Worm (Caenorhabditis elegans) whole organism, L4 larva: ENCODE data around the gene C47D12.5.

ENCODE experiments used
- D1046.2 ChIP-seq: fragments of 200-800 bp; sonication (Bioruptor generic); IDR thresholded peaks from 2 replicates; pipeline ENCODE4 v1.3.6; 2022; ENCODE audit warnings: missing genetic modification characterization, missing compliant biosample characterization
- F37D6.2 ChIP-seq: sonication (generic microtip); optimal IDR thresholded peaks from 2 replicates; lab custom pipeline; 2016; ENCODE audit warnings: mild to moderate bottlenecking, missing genetic modification characterization, missing compliant biosample characterization
- aha-1 ChIP-seq: fragments of 150-350 bp; peaks from one replicate; lab custom pipeline; 2014; ENCODE audit warnings: missing biosample characterization, missing genetic modification characterization
- ama-1 ChIP-seq: fragments of 150-350 bp; optimal IDR thresholded peaks from 2 replicates; lab custom pipeline; 2014; ENCODE audit warnings: inconsistent platforms, mixed read lengths
- ceh-20 ChIP-seq: fragments of 200-800 bp; sonication (Bioruptor generic); IDR thresholded peaks from 2 replicates; pipeline ENCODE4 v1.3.6; 2022; ENCODE audit warnings: missing genetic modification reagents, missing genetic modification characterization, missing compliant biosample characterization
- ceh-28 ChIP-seq: fragments of 150-350 bp; optimal IDR thresholded peaks from 2 replicates; lab custom pipeline; 2014; ENCODE audit warnings: missing biosample characterization, missing genetic modification reagents, missing genetic modification characterization
- ceh-32 ChIP-seq: sonication (generic microtip); optimal IDR thresholded peaks from 2 replicates; lab custom pipeline; 2016; ENCODE audit warnings: mild to moderate bottlenecking, missing genetic modification characterization, missing compliant biosample characterization; ENCODE audit not compliant: poor library complexity
- ceh-82 ChIP-seq: sonication (generic microtip); optimal IDR thresholded peaks from 2 replicates; lab custom pipeline; 2017; ENCODE audit warnings: missing biosample characterization, missing genetic modification characterization
- daf-8 ChIP-seq: fragments of 200-800 bp; sonication (Bioruptor generic); IDR thresholded peaks from 2 replicates; pipeline ENCODE4 v1.3.6; 2022; ENCODE audit warnings: missing genetic modification characterization, missing compliant biosample characterization
- duxl-1 ChIP-seq: sonication (generic microtip); optimal IDR thresholded peaks from 2 replicates; lab custom pipeline; 2016; ENCODE audit warnings: mild to moderate bottlenecking, missing genetic modification characterization, moderate library complexity, missing compliant biosample characterization; ENCODE audit not compliant: poor library complexity
- egl-27 ChIP-seq: sonication (generic microtip); optimal IDR thresholded peaks from 3 replicates; lab custom pipeline; 2017; ENCODE audit warnings: missing biosample characterization, missing genetic modification reagents, missing genetic modification characterization
- egl-43 ChIP-seq: fragments of 200-800 bp; sonication (Bioruptor generic); IDR thresholded peaks from 2 replicates; pipeline ENCODE4 v1.3.6; 2022; ENCODE audit warnings: missing genetic modification reagents, missing genetic modification characterization, missing compliant biosample characterization
- fos-1 ChIP-seq: fragments of 150-350 bp; optimal IDR thresholded peaks from 2 replicates; lab custom pipeline; 2014; ENCODE audit warnings: missing biosample characterization, missing genetic modification characterization
- gei-8 ChIP-seq: fragments of 200-800 bp; sonication (Bioruptor generic); optimal IDR thresholded peaks from 2 replicates; lab custom pipeline; 2018; ENCODE audit warnings: mild to moderate bottlenecking, missing genetic modification characterization, missing compliant biosample characterization
- hif-1 ChIP-seq, 2 experiments: sonication (generic microtip); optimal IDR thresholded peaks; 2 replicates each; lab custom pipeline; 2016 to 2017; ENCODE audit warnings: missing compliant biosample characterization in 2 of 2, missing genetic modification characterization in 2 of 2, missing genetic modification reagents in 2 of 2, missing genotype in 2 of 2, mild to moderate bottlenecking in 1 of 2
- hlh-11 ChIP-seq: fragments of 200-800 bp; sonication (Bioruptor generic); optimal IDR thresholded peaks from 2 replicates; lab custom pipeline; 2018; ENCODE audit warnings: mild to moderate bottlenecking, missing genetic modification characterization, missing compliant biosample characterization
- hlh-30 ChIP-seq: sonication (generic microtip); optimal IDR thresholded peaks from 2 replicates; lab custom pipeline; 2017; ENCODE audit warnings: antibody characterized with exemption, mild to moderate bottlenecking, missing genetic modification characterization, missing compliant biosample characterization; ENCODE audit not compliant: insufficient read depth
- hmg-1.1 ChIP-seq: fragments of 200-800 bp; sonication (Bioruptor generic); IDR thresholded peaks from 2 replicates; pipeline ENCODE4 v1.3.6; 2022; ENCODE audit warnings: missing genetic modification reagents, missing genetic modification characterization, missing compliant biosample characterization
- lin-13 ChIP-seq: fragments of 150-350 bp; optimal IDR thresholded peaks from 2 replicates; lab custom pipeline; 2014; ENCODE audit warnings: missing biosample characterization, missing genetic modification reagents, missing genetic modification characterization
- lsy-2 ChIP-seq, 2 experiments: fragments of 150-350 bp in 1 of 2; sonication (generic microtip) in 1 of 2; optimal IDR thresholded peaks; 2 replicates each; lab custom pipeline; 2014 to 2017; ENCODE audit warnings: missing biosample characterization in 2 of 2, missing genetic modification characterization in 2 of 2
- mdl-1 ChIP-seq, 2 experiments: fragments of 150-350 bp in 1 of 2; sonication (generic microtip) in 1 of 2; optimal IDR thresholded peaks; 2 replicates each; lab custom pipeline; 2014 to 2017; ENCODE audit warnings: missing biosample characterization in 2 of 2, missing genetic modification characterization in 2 of 2
- mxl-3 ChIP-seq: fragments of 200-800 bp; sonication (Bioruptor generic); optimal IDR thresholded peaks from 2 replicates; lab custom pipeline; 2018; ENCODE audit warnings: mild to moderate bottlenecking, missing genetic modification characterization, missing compliant biosample characterization
- nhr-11 ChIP-seq: fragments of 150-350 bp; optimal IDR thresholded peaks from 2 replicates; lab custom pipeline; 2014; ENCODE audit warnings: missing biosample characterization, missing genetic modification characterization
- nhr-111 ChIP-seq: fragments of 200-800 bp; sonication (Bioruptor generic); optimal IDR thresholded peaks from 2 replicates; lab custom pipeline; 2018; ENCODE audit warnings: mild to moderate bottlenecking, missing genetic modification characterization, missing compliant biosample characterization
- nhr-28 ChIP-seq: fragments of 150-350 bp; optimal IDR thresholded peaks from 2 replicates; lab custom pipeline; 2014; ENCODE audit warnings: missing biosample characterization, missing genetic modification characterization
- nhr-42 ChIP-seq: fragments of 200-800 bp; sonication (Bioruptor generic); IDR thresholded peaks from 2 replicates; pipeline ENCODE4 v1.3.6; 2022; ENCODE audit warnings: missing genetic modification characterization, missing compliant biosample characterization
- nhr-48 ChIP-seq: sonication (generic microtip); optimal IDR thresholded peaks from 2 replicates; lab custom pipeline; 2016; ENCODE audit warnings: mild to moderate bottlenecking, missing genetic modification characterization, missing compliant biosample characterization
- sdz-12 ChIP-seq: fragments of 200-800 bp; sonication (Bioruptor generic); optimal IDR thresholded peaks from 2 replicates; lab custom pipeline; 2018; ENCODE audit warnings: mild to moderate bottlenecking, missing genetic modification characterization, missing compliant biosample characterization
- skn-1 ChIP-seq: fragments of 150-350 bp; optimal IDR thresholded peaks from 2 replicates; lab custom pipeline; 2014; ENCODE audit warnings: missing biosample characterization, missing genetic modification characterization
- snpc-1.2 ChIP-seq: fragments of 200-800 bp; sonication (Bioruptor generic); IDR thresholded peaks from 2 replicates; pipeline ENCODE4 v1.3.6; 2022; ENCODE audit warnings: missing genetic modification reagents, missing genetic modification characterization, missing compliant biosample characterization
- snpc-4 ChIP-seq: fragments of 150-350 bp; optimal IDR thresholded peaks from 2 replicates; lab custom pipeline; 2014; ENCODE audit warnings: missing biosample characterization, missing genetic modification characterization
- spr-3 ChIP-seq: fragments of 200-800 bp; sonication (Bioruptor generic); optimal IDR thresholded peaks from 2 replicates; lab custom pipeline; 2018; ENCODE audit warnings: mild to moderate bottlenecking, missing genetic modification characterization, missing compliant biosample characterization
- tra-1 ChIP-seq: fragments of 200-800 bp; sonication (Bioruptor generic); IDR thresholded peaks from 2 replicates; pipeline ENCODE4 v1.3.6; 2022; ENCODE audit warnings: missing genetic modification reagents, missing genetic modification characterization, missing compliant biosample characterization
- unc-130 ChIP-seq: sonication (generic microtip); optimal IDR thresholded peaks from 2 replicates; lab custom pipeline; 2016; ENCODE audit warnings: missing genetic modification reagents, missing genetic modification characterization, missing compliant biosample characterization
- unc-62 ChIP-seq, 3 experiments: fragments of 150-350 bp in 1 of 3; sonication (generic microtip); optimal IDR thresholded peaks in 2 of 3; peaks in 1 of 3; 1 replicate in 1 of 3; 2 replicates in 2 of 3; lab custom pipeline; 2014 to 2017; ENCODE audit warnings: missing biosample characterization in 3 of 3, missing genetic modification characterization in 3 of 3, missing genetic modification reagents in 3 of 3, missing genotype in 1 of 3
- zag-1 ChIP-seq: fragments of 150-350 bp; optimal IDR thresholded peaks from 2 replicates; lab custom pipeline; 2014; ENCODE audit warnings: missing biosample characterization, missing genetic modification characterization

The C47D12.5 gene

ce11 chrII:11645383-11645782 is 39.7 kb downstream of the C47D12.5 start (continued):
- TF ChIP-seq egl-27 (no peak), egl-43 (GFP tag; lab: Robert Waterston, UW) (no peak), daf-8 (GFP tag; lab: Robert Waterston, UW) (no peak), hlh-11 (tag; lab: Kevin White, UChicago) (peak; percentile 16), snpc-4 (tag; lab: Kevin White, UChicago) (no peak), ceh-32 (tag; lab: Kevin White, UChicago) (no peak), nhr-42 (GFP tag; lab: Robert Waterston, UW) (no peak)

DNA sequence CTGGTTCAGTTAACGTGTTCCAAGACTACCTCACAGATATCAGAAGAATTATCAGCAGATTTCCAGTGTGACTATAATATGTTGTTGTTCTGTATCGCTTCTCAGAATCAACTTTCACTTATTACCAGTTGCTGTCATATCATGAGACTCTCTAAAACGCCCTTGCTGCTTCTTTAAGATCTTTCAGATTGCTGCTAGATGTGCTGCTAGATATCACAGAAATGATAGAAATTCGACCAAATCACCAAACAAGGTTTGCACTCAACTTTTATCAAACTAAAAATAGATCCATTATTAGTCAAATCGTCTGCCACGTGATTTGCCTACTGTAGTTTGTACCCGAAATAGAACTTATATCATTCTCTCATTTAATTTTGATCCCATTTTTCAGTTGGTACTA is 40.5 kb downstream of the C47D12.5 start:
- TF ChIP-seq unc-62 (GFP tag; optimal IDR thresholded peaks at IDR 0.05 in 1 of 2; lab: Kevin White, UChicago) (peak in 1 of 2 experiments; percentile 77), unc-62 (tag; optimal IDR thresholded peaks at IDR 0.05; lab: Kevin White, UChicago) (no peak), hlh-30 (peak; percentile 6), ceh-28 (tag; lab: Kevin White, UChicago) (no peak), mdl-1 (tag; optimal IDR thresholded peaks at IDR 0.05; lab: Kevin White, UChicago) (peak in 1 of 2 experiments; percentile 1), snpc-1.2 (no peak)
- TF ChIP-seq, all 104 proteins: peak for 3

ce11 chrII:11642736-11643135 is 42.3 kb downstream of the C47D12.5 start:
- no peak for TF ChIP-seq D1046.2 (GFP tag; lab: Robert Waterston, UW)
- no peak for TF ChIP-seq daf-8 (GFP tag; lab: Robert Waterston, UW)
- no peak for TF ChIP-seq sdz-12
- no peak for TF ChIP-seq F37D6.2
- no peak for TF ChIP-seq duxl-1
- no peak for TF ChIP-seq unc-130 (GFP tag; lab: Kevin White, UChicago)
- TF ChIP-seq ama-1 (lab: Kevin White, UChicago): no peak
- no peak for TF ChIP-seq gei-8
- TF ChIP-seq skn-1 (tag; lab: Kevin White, UChicago): no peak
- TF ChIP-seq hif-1 (tag; optimal IDR thresholded peaks at IDR 0.05; lab: Kevin White, UChicago): no peak
- TF ChIP-seq nhr-11 (tag; lab: Kevin White, UChicago): no peak
- TF ChIP-seq ceh-82 (tag; lab: Kevin White, UChicago): no peak
- TF ChIP-seq ceh-20 (GFP tag; lab: Robert Waterston, UW): no peak
- no peak for TF ChIP-seq lin-13 (GFP tag; lab: Kevin White, UChicago)
- TF ChIP-seq hmg-1.1 (GFP tag; lab: Robert Waterston, UW): no peak

DNA sequence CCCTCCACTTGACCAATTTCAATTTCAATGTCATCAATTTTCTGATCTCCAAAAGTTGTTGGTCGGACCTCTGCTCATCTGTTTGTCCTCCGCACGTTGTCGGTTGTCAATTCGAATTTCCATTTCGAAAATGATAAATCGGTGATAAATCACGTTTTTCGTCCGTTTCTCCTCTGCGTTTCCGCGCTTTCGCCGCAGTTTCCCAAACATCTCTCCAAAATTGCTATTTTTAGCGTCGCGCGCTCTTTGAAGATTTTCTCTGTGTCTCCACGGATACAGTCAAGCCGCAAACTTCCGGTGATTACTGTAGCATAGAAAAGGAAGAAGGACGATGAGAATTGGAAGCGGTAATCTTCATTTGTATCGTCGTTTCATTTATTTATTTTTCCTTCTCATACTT is 43.1 kb downstream of the C47D12.5 start:
- TF ChIP-seq nhr-28 (tag; lab: Kevin White, UChicago): peak; percentile 59
- TF ChIP-seq unc-62 (GFP tag; optimal IDR thresholded peaks at IDR 0.05 in 1 of 2; lab: Kevin White, UChicago): peak in 1 of 2 experiments; percentile 27
- TF ChIP-seq unc-62 (tag; optimal IDR thresholded peaks at IDR 0.05; lab: Kevin White, UChicago): no peak
- TF ChIP-seq fos-1: no peak
- peak in 1 of 2 experiments; percentile 16 for TF ChIP-seq lsy-2 (tag; optimal IDR thresholded peaks at IDR 0.05; lab: Kevin White, UChicago)
- peak; percentile 53 for TF ChIP-seq mxl-3 (GFP tag; lab: Kevin White, UChicago)
- TF ChIP-seq gei-8: peak; percentile 16
- no peak for TF ChIP-seq nhr-111 (GFP tag; lab: Kevin White, UChicago)
- TF ChIP-seq nhr-48 (tag; lab: Kevin White, UChicago): peak; percentile 25
- TF ChIP-seq hlh-11 (tag; lab: Kevin White, UChicago): peak; percentile 66
- TF ChIP-seq mdl-1 (tag; optimal IDR thresholded peaks at IDR 0.05; lab: Kevin White, UChicago): peak in 1 of 2 experiments; percentile 62
- peak; percentile 5 for TF ChIP-seq hlh-30
- TF ChIP-seq zag-1 (tag; lab: Kevin White, UChicago): no peak
- TF ChIP-seq tra-1: 0 out of 2 replicates have a peak, but pooled peaks have one; percentile 5
- peak; percentile 2 for TF ChIP-seq aha-1 (tag; lab: Kevin White, UChicago)
- TF ChIP-seq spr-3 (GFP tag; lab: Kevin White, UChicago): no peak
- TF ChIP-seq, all 104 proteins: peak for 11
